Worm (Caenorhabditis elegans) whole organism, L3 larva: ENCODE data around the gene F45H10.2.

Source experiments
- R02D3.7 ChIP-seq: fragments of 150-350 bp; optimal IDR thresholded peaks from 2 replicates; lab custom pipeline; 2014; ENCODE audit warnings: missing biosample characterization, missing genetic modification characterization
- ZK546.5 ChIP-seq: sonication (generic microtip); optimal IDR thresholded peaks from 2 replicates; lab custom pipeline; 2017; ENCODE audit warnings: missing biosample characterization, missing genetic modification characterization
- aly-2 ChIP-seq: fragments of 150-350 bp; optimal IDR thresholded peaks from 2 replicates; lab custom pipeline; 2014; ENCODE audit warnings: missing biosample characterization, missing genetic modification characterization
- ama-1 ChIP-seq: fragments of 150-350 bp; optimal IDR thresholded peaks from 2 replicates; lab custom pipeline; 2018
- ceh-16 ChIP-seq: sonication (generic microtip); optimal IDR thresholded peaks from 2 replicates; lab custom pipeline; 2017; ENCODE audit warnings: missing biosample characterization, missing genetic modification characterization
- ceh-28 ChIP-seq: fragments of 150-350 bp; optimal IDR thresholded peaks from 2 replicates; lab custom pipeline; 2014; ENCODE audit warnings: missing biosample characterization, missing genetic modification reagents, missing genetic modification characterization
- ceh-82 ChIP-seq: fragments of 150-350 bp; optimal IDR thresholded peaks from 2 replicates; lab custom pipeline; 2014; ENCODE audit warnings: missing biosample characterization, missing genetic modification characterization
- ceh-9 ChIP-seq: sonication (generic microtip); optimal IDR thresholded peaks from 2 replicates; lab custom pipeline; 2018; ENCODE audit warnings: missing biosample characterization, missing genetic modification characterization
- daf-12 ChIP-seq: fragments of 150-350 bp; optimal IDR thresholded peaks from 2 replicates; lab custom pipeline; 2014; ENCODE audit warnings: missing biosample characterization, missing genetic modification reagents, missing genetic modification characterization
- egl-5 ChIP-seq: fragments of 150-350 bp; optimal IDR thresholded peaks from 2 replicates; lab custom pipeline; 2017; ENCODE audit warnings: missing biosample characterization, missing genetic modification reagents, missing genetic modification characterization, inconsistent platforms
- elt-1 ChIP-seq: fragments of 150-350 bp; optimal IDR thresholded peaks from 2 replicates; lab custom pipeline; 2014; ENCODE audit warnings: missing biosample characterization, missing genetic modification characterization
- elt-3 ChIP-seq, 3 experiments: fragments of 150-350 bp in 1 of 3; sonication (generic microtip) in 2 of 3; optimal IDR thresholded peaks; 2 replicates in 2 of 3; 4 replicates in 1 of 3; lab custom pipeline; 2014 to 2017; ENCODE audit warnings: missing biosample characterization in 3 of 3, missing genetic modification characterization in 3 of 3
- eor-1 ChIP-seq, 2 experiments: fragments of 150-350 bp; optimal IDR thresholded peaks; 2 replicates each; lab custom pipeline; 2014 to 2018; ENCODE audit warnings: missing biosample characterization in 2 of 2, missing genetic modification characterization in 2 of 2
- fkh-10 ChIP-seq: sonication (generic microtip); optimal IDR thresholded peaks from 2 replicates; lab custom pipeline; 2017; ENCODE audit warnings: missing biosample characterization, missing genetic modification reagents, missing genetic modification characterization
- fkh-2 ChIP-seq: fragments of 150-350 bp; optimal IDR thresholded peaks from 2 replicates; lab custom pipeline; 2014; ENCODE audit warnings: missing biosample characterization, missing genetic modification reagents, missing genetic modification characterization
- fos-1 ChIP-seq: fragments of 150-350 bp; optimal IDR thresholded peaks from 2 replicates; lab custom pipeline; 2014; ENCODE audit warnings: missing biosample characterization, missing genetic modification characterization
- jun-1 ChIP-seq: fragments of 150-350 bp; optimal IDR thresholded peaks from 2 replicates; lab custom pipeline; 2014; ENCODE audit warnings: missing biosample characterization, missing genetic modification reagents, missing genetic modification characterization
- lin-15B ChIP-seq: fragments of 150-350 bp; optimal IDR thresholded peaks from 2 replicates; lab custom pipeline; 2014; ENCODE audit warnings: missing biosample characterization, missing genetic modification characterization
- mdl-1 ChIP-seq: fragments of 150-350 bp; optimal IDR thresholded peaks from 2 replicates; lab custom pipeline; 2014; ENCODE audit warnings: missing biosample characterization, missing genetic modification characterization
- mml-1 ChIP-seq: fragments of 150-350 bp; sonication (generic microtip); optimal IDR thresholded peaks from 3 replicates; lab custom pipeline; 2014; ENCODE audit warnings: missing biosample characterization, missing genetic modification characterization
- nhr-11 ChIP-seq: fragments of 150-350 bp; optimal IDR thresholded peaks from 2 replicates; lab custom pipeline; 2014; ENCODE audit warnings: missing biosample characterization, missing genetic modification characterization
- nhr-12 ChIP-seq: fragments of 150-350 bp; optimal IDR thresholded peaks from 2 replicates; lab custom pipeline; 2014; ENCODE audit warnings: missing biosample characterization, missing genetic modification characterization
- nhr-23 ChIP-seq: fragments of 150-350 bp; optimal IDR thresholded peaks from 2 replicates; lab custom pipeline; 2014; ENCODE audit warnings: missing biosample characterization, missing genetic modification reagents, missing genetic modification characterization
- nhr-25 ChIP-seq: sonication (generic microtip); optimal IDR thresholded peaks from 2 replicates; lab custom pipeline; 2017; ENCODE audit warnings: missing biosample characterization, missing genetic modification characterization
- nhr-76 ChIP-seq: fragments of 150-350 bp; sonication (generic microtip); optimal IDR thresholded peaks from 5 replicates; lab custom pipeline; 2014; ENCODE audit warnings: missing biosample characterization, missing genetic modification characterization
- pqm-1 ChIP-seq: fragments of 150-350 bp; optimal IDR thresholded peaks from 2 replicates; lab custom pipeline; 2017; ENCODE audit warnings: missing biosample characterization, missing genetic modification characterization, inconsistent platforms
- sea-2 ChIP-seq: fragments of 150-350 bp; sonication (generic microtip); optimal IDR thresholded peaks from 4 replicates; lab custom pipeline; 2014; ENCODE audit warnings: missing biosample characterization, missing genetic modification reagents, missing genetic modification characterization
- skn-1 ChIP-seq: fragments of 150-350 bp; optimal IDR thresholded peaks from 2 replicates; lab custom pipeline; 2014; ENCODE audit warnings: missing biosample characterization, missing genetic modification characterization
- snpc-4 ChIP-seq: fragments of 150-350 bp; optimal IDR thresholded peaks from 2 replicates; lab custom pipeline; 2014; ENCODE audit warnings: missing biosample characterization, missing genetic modification characterization
- unc-39 ChIP-seq: sonication (generic microtip); optimal IDR thresholded peaks from 4 replicates; lab custom pipeline; 2017; ENCODE audit warnings: missing biosample characterization, missing genetic modification characterization
- unc-62 ChIP-seq: fragments of 150-350 bp; sonication (generic microtip); optimal IDR thresholded peaks from 4 replicates; lab custom pipeline; 2014; ENCODE audit warnings: missing biosample characterization, missing genetic modification reagents, missing genetic modification characterization
- zag-1 ChIP-seq: fragments of 150-350 bp; optimal IDR thresholded peaks from 2 replicates; lab custom pipeline; 2014; ENCODE audit warnings: missing biosample characterization, missing genetic modification characterization
- ztf-11 ChIP-seq: fragments of 150-350 bp; optimal IDR thresholded peaks from 2 replicates; lab custom pipeline; 2014; ENCODE audit warnings: missing biosample characterization, missing genetic modification characterization

The F45H10.2 gene

DNA sequence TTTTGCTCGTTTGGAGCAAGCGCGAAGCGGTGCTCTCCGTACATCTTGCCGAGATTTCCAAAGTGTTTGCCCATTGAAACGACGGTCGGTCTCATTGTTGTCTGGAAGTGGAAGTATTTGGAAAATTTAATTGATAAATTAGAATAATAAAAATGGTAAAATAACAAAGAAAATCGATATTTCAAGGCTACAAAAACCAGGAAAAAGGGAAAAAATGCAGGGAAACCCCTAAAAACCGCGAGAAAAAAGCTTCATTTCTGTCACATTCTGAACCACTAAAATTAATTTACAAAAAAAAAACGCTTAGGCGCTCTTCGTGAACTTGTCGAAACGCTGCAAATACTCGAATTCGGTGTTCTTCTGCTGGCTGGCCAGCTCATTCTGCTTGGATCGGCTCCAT, at the start of gene F45H10.2:
Gene F45H10.2 (minus strand): TSS at position 101 of the 400 bp plus-strand sequence.
- TF ChIP-seq ceh-9: no peak
- no peak for TF ChIP-seq elt-3 (tag; optimal IDR thresholded peaks at IDR 0.05; lab: Kevin White, UChicago)
- no peak for TF ChIP-seq ama-1 (lab: Kevin White, UChicago)

DNA sequence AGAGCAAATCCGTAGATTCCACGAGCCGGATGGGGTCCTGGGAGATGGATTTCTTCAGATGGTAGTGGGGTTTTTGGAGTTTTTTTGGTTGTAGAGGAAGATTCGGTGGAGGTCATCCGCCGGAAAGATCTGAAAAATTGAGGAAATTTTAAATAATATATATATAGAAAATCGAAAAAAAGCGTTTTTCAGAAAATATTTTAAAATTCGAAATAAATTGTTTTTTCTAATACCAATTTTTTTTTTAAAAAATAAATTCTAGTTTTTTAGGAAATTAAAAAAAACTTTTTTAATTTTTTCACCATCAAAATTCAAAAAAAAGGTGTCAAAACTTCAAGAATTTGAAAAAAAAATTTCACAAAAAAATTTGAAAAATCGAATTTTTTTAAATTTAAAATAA, 48.1 kb upstream of the F45H10.2 start, which contains the start of the genes noa-1 and Y48E1B.17:
Gene noa-1 (minus strand): TSS at position 101 of the 400 bp plus-strand sequence.
Gene Y48E1B.17 (minus strand): TSS at position 129 of the 400 bp plus-strand sequence.
- TF ChIP-seq ceh-82 (tag; lab: Kevin White, UChicago): no peak

DNA sequence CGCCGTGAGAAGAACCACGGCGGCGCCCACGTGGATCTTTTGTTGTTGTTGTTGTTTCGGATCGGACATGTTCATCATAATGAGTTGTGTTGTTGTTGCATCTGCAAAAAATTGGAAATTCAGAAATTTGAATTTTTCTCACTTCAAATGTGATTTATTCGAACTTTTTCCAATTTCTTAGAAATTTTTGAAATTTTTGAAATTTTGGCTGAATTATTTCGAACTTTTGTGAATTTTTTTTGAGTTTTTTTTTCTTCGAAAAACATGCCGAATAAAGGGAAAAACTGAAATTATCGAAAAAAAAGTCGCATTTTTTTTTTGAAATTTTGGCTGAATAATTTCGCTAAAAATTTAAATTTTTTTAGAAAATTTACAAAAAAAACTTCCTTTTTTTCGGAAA, 38.3 kb upstream of the F45H10.2 start, which contains the start of gene snx-14:
Gene snx-14 (minus strand): TSS at position 101 of the 400 bp plus-strand sequence.
- no peak for TF ChIP-seq mml-1 (tag; lab: Kevin White, UChicago)
- TF ChIP-seq ceh-28 (tag; lab: Kevin White, UChicago): no peak
- TF ChIP-seq fkh-2: no peak

DNA sequence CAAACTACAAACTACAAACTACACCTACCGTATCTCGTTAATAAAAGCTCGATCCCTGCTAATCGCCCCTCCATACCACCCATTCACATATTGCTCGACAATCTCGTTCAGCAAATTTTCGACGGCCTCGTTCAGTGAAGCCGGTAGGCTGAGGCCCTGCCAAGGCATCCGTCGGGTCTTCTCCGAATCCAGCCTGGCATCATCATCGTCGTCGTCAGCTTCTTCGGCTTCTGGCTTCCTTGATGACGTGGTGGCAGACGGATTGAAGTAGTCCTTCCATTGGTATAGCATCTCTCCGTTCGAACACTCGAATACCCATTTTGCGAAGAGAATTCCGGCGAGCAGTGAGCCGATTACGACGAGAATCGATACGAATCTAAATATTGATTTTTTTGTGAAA, 37.8 kb upstream of the F45H10.2 start:
- TF ChIP-seq lin-15B (no peak), sea-2 (GFP tag; lab: Kevin White, UChicago) (no peak), mml-1 (tag; lab: Kevin White, UChicago) (no peak), fos-1 (tag; lab: Kevin White, UChicago) (no peak), jun-1 (tag; lab: Kevin White, UChicago) (no peak), pqm-1 (tag; lab: Kevin White, UChicago) (no peak), aly-2 (tag; lab: Kevin White, UChicago) (no peak), nhr-11 (tag; lab: Kevin White, UChicago) (no peak), fkh-2 (no peak), daf-12 (tag; lab: Kevin White, UChicago) (no peak)

DNA sequence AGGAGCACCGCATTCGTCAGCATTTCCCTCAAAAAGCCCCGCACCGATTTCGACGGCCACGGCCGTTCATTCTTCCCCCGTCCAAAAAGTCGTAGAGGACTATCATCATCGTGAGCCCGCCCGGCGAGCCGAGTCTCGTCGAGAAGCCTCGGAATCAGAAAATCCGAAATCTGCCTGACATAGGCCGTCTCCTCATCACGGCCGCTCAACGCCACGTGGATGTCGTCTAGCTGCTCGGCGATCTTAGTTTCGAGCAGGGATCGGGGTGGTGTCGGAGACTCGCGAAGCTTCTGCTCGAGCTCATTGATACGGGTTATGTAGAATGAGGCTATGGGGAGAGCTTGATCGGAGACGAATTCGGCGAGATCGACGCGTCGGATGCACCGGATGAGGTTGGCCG, 36.3 kb upstream of the F45H10.2 start:
- TF ChIP-seq skn-1 (tag; lab: Kevin White, UChicago) (no peak), egl-5 (tag; lab: Kevin White, UChicago) (no peak), fkh-10 (GFP tag; lab: Kevin White, UChicago) (no peak), nhr-23 (tag; lab: Kevin White, UChicago) (no peak), ztf-11 (tag; lab: Kevin White, UChicago) (no peak), ama-1 (lab: Kevin White, UChicago) (no peak), elt-1 (tag; lab: Kevin White, UChicago) (no peak), mdl-1 (tag; lab: Kevin White, UChicago) (no peak)
- TF ChIP-seq, all 47 proteins: peak for 0

DNA sequence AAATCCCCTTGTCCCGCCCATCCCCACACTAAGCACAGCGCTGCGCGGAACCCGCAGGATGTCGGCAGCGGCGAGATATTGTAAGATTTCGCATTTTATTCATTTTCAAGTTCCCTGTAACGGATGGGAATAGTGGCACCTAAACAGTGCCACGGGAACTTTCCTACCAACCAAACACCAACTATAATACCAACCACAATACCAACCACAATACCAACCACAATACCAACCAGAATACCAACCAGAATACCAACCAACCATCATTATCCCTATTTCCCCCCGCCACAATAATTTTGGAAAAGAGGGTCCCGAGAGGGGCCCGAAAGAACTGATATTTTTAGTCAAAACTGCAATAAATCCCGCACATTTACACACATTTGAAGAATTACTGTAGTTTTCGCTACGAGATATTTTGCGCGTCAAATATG, 29.1 kb upstream of the F45H10.2 start:
- TF ChIP-seq ama-1 (lab: Kevin White, UChicago): peak; percentile 77
- TF ChIP-seq snpc-4: peak; percentile 89
- no peak for TF ChIP-seq unc-39 (tag; lab: Kevin White, UChicago)
- no peak for TF ChIP-seq elt-3 (tag; optimal IDR thresholded peaks at IDR 0.05; lab: Kevin White, UChicago)
- no peak for TF ChIP-seq mdl-1 (tag; lab: Kevin White, UChicago)
- no peak for TF ChIP-seq elt-1 (tag; lab: Kevin White, UChicago)
- no peak for TF ChIP-seq aly-2 (tag; lab: Kevin White, UChicago)
- TF ChIP-seq zag-1 (tag; lab: Kevin White, UChicago): no peak

DNA sequence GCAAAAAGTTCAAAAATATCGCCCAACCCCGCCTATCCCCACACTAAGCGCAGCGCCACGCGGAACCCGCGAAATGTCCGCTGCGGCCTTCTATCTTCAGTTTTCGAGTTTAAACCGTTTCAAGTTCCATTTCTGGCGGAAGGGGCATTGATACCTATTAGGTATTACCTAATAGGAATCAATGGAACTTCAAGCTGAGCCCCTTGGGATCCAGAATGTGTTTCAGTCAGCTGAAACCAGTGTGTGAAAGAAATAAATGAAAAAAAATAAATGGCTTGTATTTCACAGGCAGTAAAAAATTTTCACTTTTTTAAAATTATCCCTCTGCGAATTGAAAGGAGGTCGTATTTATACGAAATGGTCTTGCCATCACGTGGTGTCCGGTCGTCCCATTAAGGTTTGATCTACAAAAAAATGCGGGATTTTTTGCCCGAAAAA, 28.4 kb upstream of the F45H10.2 start:
- TF ChIP-seq elt-3 (tag; optimal IDR thresholded peaks at IDR 0.05; lab: Kevin White, UChicago) (peak in 1 of 3 experiments; percentile 21), ceh-82 (tag; lab: Kevin White, UChicago) (no peak), snpc-4 (peak; percentile 92)

DNA sequence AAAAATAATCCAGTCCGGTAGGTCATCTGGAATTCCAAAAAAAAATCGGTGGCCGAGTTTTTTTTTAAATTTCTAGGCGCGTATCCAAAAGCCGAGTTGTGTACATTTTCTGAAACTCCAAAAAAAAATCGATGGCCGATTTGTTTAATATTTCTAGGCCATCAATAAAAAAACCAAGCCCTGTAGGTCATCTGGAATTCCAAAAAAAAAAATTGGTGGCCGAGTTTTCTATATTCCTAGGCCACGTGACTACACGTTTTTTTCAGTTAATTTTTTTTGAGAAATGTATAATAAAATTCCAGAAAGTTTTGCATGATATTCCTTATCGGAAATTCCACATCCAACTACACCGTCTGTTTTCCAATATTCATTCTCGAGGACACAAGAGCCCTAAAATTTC, 24.8 kb upstream of the F45H10.2 start, which contains the start of gene sre-45:
Gene sre-45 (plus strand): TSS at position 301 of the 400 bp plus-strand sequence.
- TF ChIP-seq fkh-2 (no peak), fkh-10 (GFP tag; lab: Kevin White, UChicago) (no peak), egl-5 (tag; lab: Kevin White, UChicago) (no peak), jun-1 (tag; lab: Kevin White, UChicago) (no peak), lin-15B (no peak), ztf-11 (tag; lab: Kevin White, UChicago) (no peak), nhr-12 (tag; lab: Kevin White, UChicago) (no peak), nhr-25 (tag; lab: Kevin White, UChicago) (no peak), unc-62 (GFP tag; lab: Kevin White, UChicago) (no peak), snpc-4 (no peak), aly-2 (tag; lab: Kevin White, UChicago) (no peak), eor-1 (tag; optimal IDR thresholded peaks at IDR 0.05; lab: Kevin White, UChicago) (no peak), ama-1 (lab: Kevin White, UChicago) (no peak), ceh-16 (tag; lab: Kevin White, UChicago) (no peak), skn-1 (tag; lab: Kevin White, UChicago) (no peak), nhr-76 (tag; lab: Kevin White, UChicago) (no peak), R02D3.7 (tag; lab: Kevin White, UChicago) (no peak), ZK546.5 (no peak)
